Worm (Caenorhabditis elegans) whole organism, mixed stage, embryonic: ENCODE results near the gene Y46H3A.5.

Source experiments
- M03D4.4 ChIP-seq: sonication (generic microtip); optimal IDR thresholded peaks from 2 replicates; lab custom pipeline; 2017; ENCODE audit warnings: mild to moderate bottlenecking, missing genetic modification characterization, missing compliant biosample characterization
- blmp-1 ChIP-seq: fragments of 150-350 bp; optimal IDR thresholded peaks from 2 replicates; lab custom pipeline; 2014; ENCODE audit warnings: missing biosample characterization, missing genetic modification characterization
- ceh-39 ChIP-seq: fragments of 150-350 bp; optimal IDR thresholded peaks from 2 replicates; lab custom pipeline; 2014; ENCODE audit warnings: missing biosample characterization, missing genetic modification characterization
- ceh-43 ChIP-seq: fragments of 200-800 bp; sonication (Bioruptor generic); optimal IDR thresholded peaks from 2 replicates; lab custom pipeline; 2018; ENCODE audit warnings: mild to moderate bottlenecking, missing genetic modification characterization, moderate library complexity, missing compliant biosample characterization
- ceh-83 ChIP-seq: fragments of 200-800 bp; sonication (Bioruptor generic); optimal IDR thresholded peaks from 2 replicates; lab custom pipeline; 2018; ENCODE audit warnings: mild to moderate bottlenecking, missing genetic modification characterization, missing compliant biosample characterization
- ces-1 ChIP-seq: fragments of 150-350 bp; optimal IDR thresholded peaks from 2 replicates; lab custom pipeline; 2014; ENCODE audit warnings: missing biosample characterization, missing genetic modification reagents, missing genetic modification characterization
- cnd-1 ChIP-seq: fragments of 200-800 bp; sonication (Bioruptor generic); optimal IDR thresholded peaks from 2 replicates; lab custom pipeline; 2018; ENCODE audit warnings: mild to moderate bottlenecking, missing genetic modification characterization, missing compliant biosample characterization
- drap-1 ChIP-seq: fragments of 200-800 bp; sonication (Bioruptor generic); optimal IDR thresholded peaks from 3 replicates; lab custom pipeline; 2018; ENCODE audit warnings: mild to moderate bottlenecking, missing genetic modification characterization, missing compliant biosample characterization
- elt-1 ChIP-seq: sonication (generic microtip); optimal IDR thresholded peaks from 2 replicates; lab custom pipeline; 2017; ENCODE audit warnings: missing genetic modification characterization, mild to moderate bottlenecking, missing compliant biosample characterization, antibody characterized with exemption, moderate library complexity, borderline replicate concordance; ENCODE audit not compliant: insufficient read depth
- flh-1 ChIP-seq: fragments of 200-800 bp; sonication (Bioruptor generic); optimal IDR thresholded peaks from 2 replicates; lab custom pipeline; 2018; ENCODE audit warnings: mild to moderate bottlenecking, missing genetic modification characterization, moderate library complexity, missing compliant biosample characterization
- ham-2 ChIP-seq: fragments of 200-800 bp; sonication (Bioruptor generic); optimal IDR thresholded peaks from 2 replicates; lab custom pipeline; 2018; ENCODE audit warnings: mild to moderate bottlenecking, missing genetic modification characterization, missing compliant biosample characterization
- hlh-1 ChIP-seq: fragments of 150-350 bp; optimal IDR thresholded peaks from 2 replicates; lab custom pipeline; 2014; ENCODE audit warnings: missing biosample characterization, missing genetic modification reagents, missing genetic modification characterization
- lin-13 ChIP-seq: fragments of 150-350 bp; optimal IDR thresholded peaks from 2 replicates; lab custom pipeline; 2014; ENCODE audit warnings: missing biosample characterization, missing genetic modification characterization
- lin-32 ChIP-seq: fragments of 200-800 bp; sonication (Bioruptor generic); optimal IDR thresholded peaks from 2 replicates; lab custom pipeline; 2018; ENCODE audit warnings: mild to moderate bottlenecking, missing genetic modification characterization, missing compliant biosample characterization
- lsy-2 ChIP-seq: fragments of 150-350 bp; optimal IDR thresholded peaks from 2 replicates; lab custom pipeline; 2014; ENCODE audit warnings: missing biosample characterization, missing genetic modification characterization
- mab-5 ChIP-seq: fragments of 150-350 bp; optimal IDR thresholded peaks from 2 replicates; lab custom pipeline; 2014; ENCODE audit warnings: missing biosample characterization, missing genetic modification characterization
- mep-1 ChIP-seq: fragments of 150-350 bp; optimal IDR thresholded peaks from 2 replicates; lab custom pipeline; 2017; ENCODE audit warnings: missing biosample characterization, missing genetic modification reagents, missing genetic modification characterization, inconsistent platforms
- mls-2 ChIP-seq: sonication (generic microtip); optimal IDR thresholded peaks from 2 replicates; lab custom pipeline; 2016; ENCODE audit warnings: mild to moderate bottlenecking, missing genetic modification characterization, moderate library complexity, missing compliant biosample characterization
- nhr-12 ChIP-seq: fragments of 150-350 bp; optimal IDR thresholded peaks from 2 replicates; lab custom pipeline; 2014; ENCODE audit warnings: missing biosample characterization, missing genetic modification characterization
- nhr-237 ChIP-seq: fragments of 150-350 bp; optimal IDR thresholded peaks from 2 replicates; lab custom pipeline; 2014; ENCODE audit warnings: missing biosample characterization, missing genetic modification characterization
- nhr-28 ChIP-seq: fragments of 150-350 bp; optimal IDR thresholded peaks from 2 replicates; lab custom pipeline; 2014; ENCODE audit warnings: missing biosample characterization, missing genetic modification characterization
- nhr-76 ChIP-seq: sonication (generic microtip); optimal IDR thresholded peaks from 2 replicates; lab custom pipeline; 2017; ENCODE audit warnings: missing biosample characterization, missing genetic modification characterization
- pha-4 ChIP-seq: fragments of 150-350 bp; optimal IDR thresholded peaks from 2 replicates; lab custom pipeline; 2018; ENCODE audit warnings: missing biosample characterization, missing genetic modification reagents, missing genetic modification characterization
- sem-2 ChIP-seq: fragments of 200-800 bp; sonication (Bioruptor generic); optimal IDR thresholded peaks from 2 replicates; lab custom pipeline; 2018; ENCODE audit warnings: mild to moderate bottlenecking, missing genetic modification characterization, missing compliant biosample characterization
- snpc-4 ChIP-seq: fragments of 150-350 bp; optimal IDR thresholded peaks from 2 replicates; lab custom pipeline; 2014; ENCODE audit warnings: missing biosample characterization, missing genetic modification characterization
- sptf-1 ChIP-seq: sonication (generic microtip); optimal IDR thresholded peaks from 2 replicates; lab custom pipeline; 2017; ENCODE audit warnings: mild to moderate bottlenecking, missing genetic modification characterization, moderate library complexity, missing compliant biosample characterization
- tbx-8 ChIP-seq: fragments of 200-800 bp; sonication (Bioruptor generic); optimal IDR thresholded peaks from 2 replicates; lab custom pipeline; 2018; ENCODE audit warnings: mild to moderate bottlenecking, missing genetic modification characterization, moderate library complexity, missing compliant biosample characterization
- unc-120 ChIP-seq: sonication (generic microtip); optimal IDR thresholded peaks from 2 replicates; lab custom pipeline; 2017; ENCODE audit warnings: missing genetic modification characterization, missing compliant biosample characterization; ENCODE audit not compliant: poor library complexity, severe bottlenecking
- unc-39 ChIP-seq: fragments of 150-350 bp; optimal IDR thresholded peaks from 2 replicates; lab custom pipeline; 2014; ENCODE audit warnings: missing biosample characterization, missing genetic modification characterization
- unc-62 ChIP-seq: fragments of 150-350 bp; optimal IDR thresholded peaks from 2 replicates; lab custom pipeline; 2014; ENCODE audit warnings: missing biosample characterization, missing genetic modification reagents, missing genetic modification characterization
- zip-8 ChIP-seq: fragments of 150-350 bp; optimal IDR thresholded peaks from 2 replicates; lab custom pipeline; 2014; ENCODE audit warnings: missing biosample characterization, missing genetic modification characterization

Gene Y46H3A.5

DNA sequence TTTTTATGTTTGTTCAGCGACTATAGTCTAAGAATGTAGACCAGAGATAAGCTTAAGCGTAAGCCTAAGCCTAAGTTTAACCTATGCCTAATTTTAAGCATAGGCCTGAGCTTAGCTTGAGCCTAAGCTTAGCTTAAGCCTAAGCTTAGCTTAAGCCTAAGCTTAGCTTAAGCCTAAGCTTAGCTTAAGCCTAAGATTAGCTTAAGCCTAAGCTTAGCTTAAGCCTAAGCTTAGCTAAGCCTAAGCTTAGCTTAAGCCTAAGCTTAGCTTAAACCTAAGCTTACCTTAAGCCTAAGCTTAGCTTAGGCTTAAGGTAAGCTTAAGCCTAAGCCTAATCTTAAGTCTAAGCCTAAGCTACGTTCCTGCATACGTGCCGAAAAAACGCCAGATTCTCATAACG, 33.9 kb upstream of the Y46H3A.5 start:
- TF ChIP-seq mab-5 (tag; lab: Kevin White, UChicago) (no peak), pha-4 (no peak), lin-13 (no peak), blmp-1 (tag; lab: Kevin White, UChicago) (no peak), drap-1 (GFP tag; lab: Kevin White, UChicago) (no peak), ham-2 (peak; percentile 71), nhr-28 (no peak), nhr-76 (tag; lab: Kevin White, UChicago) (no peak)

DNA sequence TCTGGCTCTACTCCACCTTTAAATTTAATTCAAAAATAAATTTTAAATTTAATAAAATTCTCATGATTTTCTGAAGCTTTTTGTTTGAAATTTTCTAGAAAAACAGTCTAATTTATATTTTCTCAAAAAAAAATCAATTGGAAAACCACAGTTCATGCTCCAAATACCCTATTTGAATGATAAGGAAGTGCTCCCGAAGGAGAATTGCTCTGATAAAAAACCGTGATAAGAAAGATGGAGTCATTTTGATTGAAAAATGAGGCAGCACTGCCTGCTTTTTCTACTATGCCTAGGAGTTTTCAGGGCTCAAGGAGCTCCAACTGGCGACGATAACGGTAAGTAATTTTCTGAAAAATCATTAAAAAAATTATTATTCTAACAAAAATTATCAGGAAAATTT, 31.3 kb upstream of the Y46H3A.5 start, which contains the start of gene T10B5.7:
T10B5.7 (plus strand) TSS at position 225 of the 400 bp plus-strand sequence.
- TF ChIP-seq lsy-2 = no peak

DNA sequence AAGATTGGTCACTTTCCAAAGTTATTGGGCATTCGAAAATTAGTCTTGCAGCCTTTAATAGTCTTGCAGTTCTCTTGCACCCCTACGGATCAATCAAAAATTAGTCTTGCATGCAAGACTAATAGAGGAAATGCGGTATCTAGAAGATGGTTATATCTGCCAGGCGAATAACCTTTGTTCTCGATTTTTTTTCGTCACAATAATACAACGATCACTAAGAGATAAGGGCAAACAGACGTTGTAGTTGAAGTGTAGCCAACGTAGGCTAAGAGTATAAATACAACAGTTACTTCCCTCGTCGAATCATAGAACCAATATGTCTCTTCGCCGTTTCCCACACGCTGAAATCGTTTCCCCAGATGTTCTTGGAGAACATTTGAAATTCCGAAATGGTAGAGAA, 27.1 kb upstream of the Y46H3A.5 start, which contains the start of gene T10B5.8:
T10B5.8 (plus strand) TSS at position 301 of the 400 bp plus-strand sequence.
- TF ChIP-seq tbx-8 (GFP tag; lab: Kevin White, UChicago) (no peak), drap-1 (GFP tag; lab: Kevin White, UChicago) (no peak), nhr-28 (no peak), flh-1 (GFP tag; lab: Kevin White, UChicago) (no peak), hlh-1 (tag; lab: Kevin White, UChicago) (no peak), nhr-12 (tag; lab: Kevin White, UChicago) (no peak), lin-32 (GFP tag; lab: Kevin White, UChicago) (no peak), zip-8 (tag; lab: Kevin White, UChicago) (no peak), unc-120 (tag; lab: Kevin White, UChicago) (no peak)

DNA sequence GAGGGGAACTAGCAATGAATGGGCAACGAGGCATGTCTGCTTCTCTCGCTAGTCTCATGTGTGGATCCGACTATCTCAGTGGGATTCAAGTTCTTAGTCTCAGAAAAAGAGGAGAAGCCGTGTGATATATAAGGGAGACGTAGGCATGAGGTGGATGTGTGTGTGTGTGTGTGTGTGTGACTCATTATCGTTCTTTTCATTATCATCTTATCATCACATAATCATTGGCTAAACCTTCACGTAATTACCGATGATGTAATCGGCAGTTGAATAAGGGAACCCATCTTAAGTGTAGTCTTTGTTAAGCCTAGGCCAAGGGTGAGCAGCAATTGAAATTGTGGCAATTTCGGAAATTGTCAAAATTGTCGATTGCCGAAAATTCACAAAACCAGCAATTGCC, 15.3 kb upstream of the Y46H3A.5 start, which contains the start of gene Y32G9B.1:
Y32G9B.1 (minus strand) TSS at position 101 of the 400 bp plus-strand sequence.
- no peak for TF ChIP-seq flh-1 (GFP tag; lab: Kevin White, UChicago)
- TF ChIP-seq lin-13 = no peak
- no peak for TF ChIP-seq mab-5 (tag; lab: Kevin White, UChicago)
- no peak for TF ChIP-seq ceh-39 (tag; lab: Kevin White, UChicago)
- no peak for TF ChIP-seq unc-120 (tag; lab: Kevin White, UChicago)
- no peak for TF ChIP-seq unc-39 (tag; lab: Kevin White, UChicago)
- no peak for TF ChIP-seq cnd-1 (tag; lab: Kevin White, UChicago)
- no peak for TF ChIP-seq mls-2 (tag; lab: Kevin White, UChicago)
- no peak for TF ChIP-seq nhr-76 (tag; lab: Kevin White, UChicago)
- TF ChIP-seq blmp-1 (tag; lab: Kevin White, UChicago) = no peak
- no peak for TF ChIP-seq nhr-237 (tag; lab: Kevin White, UChicago)
- no peak for TF ChIP-seq hlh-1 (tag; lab: Kevin White, UChicago)
- no peak for TF ChIP-seq elt-1

DNA sequence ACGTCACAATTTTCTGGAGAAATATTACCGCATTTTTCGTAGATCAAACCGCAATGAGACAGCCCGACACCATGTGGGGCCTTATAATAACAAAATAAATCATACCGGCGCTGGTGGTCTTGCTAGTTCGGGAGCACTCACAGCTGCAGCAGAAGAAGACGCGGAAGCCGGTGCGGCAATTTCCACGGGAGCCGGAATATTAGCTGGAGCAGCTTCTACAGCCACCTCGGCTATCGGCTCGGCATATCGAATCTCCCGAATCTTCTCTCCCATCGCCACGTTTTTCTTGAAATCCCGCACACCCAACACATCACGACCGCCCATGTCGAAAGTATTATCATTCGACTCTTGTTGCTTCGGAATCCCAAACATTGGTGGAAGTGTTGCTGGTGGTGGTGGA, 9.8 kb upstream of the Y46H3A.5 start:
- no peak for TF ChIP-seq zip-8 (tag; lab: Kevin White, UChicago)
- no peak for TF ChIP-seq nhr-76 (tag; lab: Kevin White, UChicago)
- no peak for TF ChIP-seq sem-2 (GFP tag; lab: Kevin White, UChicago)
- TF ChIP-seq drap-1 (GFP tag; lab: Kevin White, UChicago) = no peak
- TF ChIP-seq tbx-8 (GFP tag; lab: Kevin White, UChicago) = no peak
- no peak for TF ChIP-seq snpc-4 (tag; lab: Kevin White, UChicago)
- no peak for TF ChIP-seq ces-1 (GFP tag; lab: Kevin White, UChicago)
- TF ChIP-seq sptf-1 (tag; lab: Kevin White, UChicago) = no peak
- TF ChIP-seq lsy-2 = no peak
- no peak for TF ChIP-seq flh-1 (GFP tag; lab: Kevin White, UChicago)
- no peak for TF ChIP-seq mls-2 (tag; lab: Kevin White, UChicago)
- TF ChIP-seq M03D4.4 (tag; lab: Kevin White, UChicago) = no peak
- TF ChIP-seq unc-62 (GFP tag; lab: Kevin White, UChicago) = no peak
- no peak for TF ChIP-seq mep-1 (tag; lab: Kevin White, UChicago)
- no peak for TF ChIP-seq mab-5 (tag; lab: Kevin White, UChicago)
- no peak for TF ChIP-seq ceh-39 (tag; lab: Kevin White, UChicago)
- TF ChIP-seq nhr-12 (tag; lab: Kevin White, UChicago) = no peak
- TF ChIP-seq ceh-83 = no peak
- no peak for TF ChIP-seq ceh-43
- TF ChIP-seq, all 35 proteins: peak for 0
